Worm (Caenorhabditis elegans): ENCODE measurements around the gene F38E11.9.

The F38E11.9 gene

DNA sequence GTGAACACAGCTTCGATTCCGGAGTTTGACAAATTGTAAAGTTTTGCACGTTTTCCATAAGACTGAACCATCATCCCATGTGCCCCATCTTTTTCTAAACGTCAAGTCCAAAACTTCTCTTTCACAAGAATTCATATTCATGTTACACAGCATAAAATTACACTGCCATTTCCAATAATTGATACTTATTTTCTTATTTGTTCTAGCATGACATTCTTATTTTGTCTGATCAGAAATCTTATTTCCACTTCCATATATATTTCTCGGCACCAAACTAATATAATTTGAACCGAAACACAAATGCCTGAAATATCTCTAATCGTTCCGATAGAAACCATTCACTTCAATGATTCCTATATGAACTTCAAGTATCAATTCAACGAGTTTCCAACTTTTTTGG is 42.1 kb upstream of the F38E11.9 start, which contains the start of gene sru-2:
sru-2 (plus strand) TSS at position 301 of the 400 bp plus-strand sequence.
- TF ChIP-seq F44E2.7 (GFP tag; IDR thresholded peaks at IDR 0.05) (no peak), attf-4 (tag; optimal IDR thresholded peaks at IDR 0.05) (no peak), sdz-12 (GFP tag; optimal IDR thresholded peaks at IDR 0.05) (no peak), ZK337.2 (GFP tag; IDR thresholded peaks at IDR 0.05) (no peak), ctbp-1 (GFP tag; IDR thresholded peaks at IDR 0.05) (no peak), gei-8 (GFP tag; optimal IDR thresholded peaks at IDR 0.05) (no peak), lin-39 (tag; optimal IDR thresholded peaks at IDR 0.05) (no peak), arid-1 (GFP tag; conservative IDR thresholded peaks at IDR 0.05) (no peak), dve-1 (tag; optimal IDR thresholded peaks at IDR 0.05; ENCODE audit: insufficient read depth) (no peak), Y48G9A.11 (GFP tag; IDR thresholded peaks at IDR 0.05) (no peak), nhr-10 (tag; optimal IDR thresholded peaks at IDR 0.05) (no peak), cey-2 (tag; optimal IDR thresholded peaks at IDR 0.05; ENCODE audit: borderline replicate concordance, insufficient read depth) (no peak), madf-9 (GFP tag; conservative IDR thresholded peaks at IDR 0.05) (no peak), rbr-2 (tag; optimal IDR thresholded peaks at IDR 0.05) (no peak), T20F7.1 (GFP tag; optimal IDR thresholded peaks at IDR 0.05) (no peak), ces-1 (GFP tag; optimal IDR thresholded peaks at IDR 0.05) (no peak), tra-1 (GFP tag; IDR thresholded peaks at IDR 0.05) (no peak)

DNA sequence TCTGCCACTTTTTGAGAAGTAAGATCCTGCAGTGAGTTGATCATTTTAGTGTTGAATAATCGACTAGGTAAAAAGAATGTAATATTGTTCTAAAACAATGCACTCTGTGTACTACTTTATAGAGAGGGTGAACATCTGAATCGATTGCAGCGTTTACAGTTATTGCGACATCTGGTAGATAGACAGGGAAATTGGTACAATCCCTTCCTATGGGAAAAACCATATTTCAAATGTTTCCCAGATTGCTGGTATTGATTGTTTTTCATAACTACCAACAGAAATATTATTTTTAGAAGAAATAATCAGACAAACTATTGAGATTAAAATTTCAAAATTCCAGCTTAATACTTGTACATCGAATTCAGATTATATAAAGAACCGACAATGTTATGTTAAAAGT is 41.2 kb upstream of the F38E11.9 start, which contains the start of gene gadr-2:
gadr-2 (minus strand) TSS at position 101 of the 400 bp plus-strand sequence.
- TF ChIP-seq Y105C5A.15 (GFP tag; IDR thresholded peaks at IDR 0.05) (no peak), ZK337.2 (GFP tag; IDR thresholded peaks at IDR 0.05) (no peak), Y5F2A.4 (GFP tag; optimal IDR thresholded peaks at IDR 0.05) (no peak), hmg-1.1 (GFP tag; IDR thresholded peaks at IDR 0.05) (no peak), nhr-25 (tag; optimal IDR thresholded peaks at IDR 0.05; ENCODE audit: borderline replicate concordance, insufficient read depth) (no peak), nhr-11 (tag; optimal IDR thresholded peaks at IDR 0.05) (no peak), nhr-77 (tag; optimal IDR thresholded peaks at IDR 0.05) (no peak), zfp-3 (GFP tag; conservative IDR thresholded peaks at IDR 0.05) (no peak), unc-39 (tag; optimal IDR thresholded peaks at IDR 0.05) (no peak), lin-29 (GFP tag; IDR thresholded peaks at IDR 0.05) (no peak), dmd-9 (GFP tag; IDR thresholded peaks at IDR 0.05) (no peak), lin-15B (tag; optimal IDR thresholded peaks at IDR 0.05) (no peak), lin-38 (GFP tag; IDR thresholded peaks at IDR 0.05) (no peak), nhr-41 (GFP tag; IDR thresholded peaks at IDR 0.05) (no peak), lin-13 (GFP tag; optimal IDR thresholded peaks at IDR 0.05) (no peak)

DNA sequence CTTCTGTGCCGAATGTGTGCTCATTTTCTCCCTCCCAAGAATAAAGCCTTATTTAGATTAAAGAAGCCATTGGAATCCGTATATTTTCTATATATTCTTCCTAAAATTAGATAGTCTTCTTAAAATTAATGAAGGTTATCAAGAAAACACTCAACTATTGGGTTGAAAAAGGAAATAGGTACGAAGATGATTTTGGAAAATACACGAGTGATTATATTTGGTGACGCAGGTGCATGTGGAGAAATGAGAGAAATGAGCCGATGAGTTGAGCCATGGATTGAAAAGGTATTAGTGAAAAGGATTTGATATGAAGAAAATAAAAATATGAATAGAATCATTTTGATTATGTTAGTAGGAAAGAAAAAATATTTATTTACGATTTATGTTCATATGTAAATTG is 37.1 kb upstream of the F38E11.9 start, which contains the start of gene cng-3:
cng-3 (minus strand) TSS at position 102 of the 400 bp plus-strand sequence.
- no peak for TF ChIP-seq madf-9 (GFP tag; conservative IDR thresholded peaks at IDR 0.05)
- TF ChIP-seq nhr-102 (tag; optimal IDR thresholded peaks at IDR 0.05) = no peak
- TF ChIP-seq tra-1 (GFP tag; IDR thresholded peaks at IDR 0.05) = no peak
- TF ChIP-seq zip-11 (GFP tag; IDR thresholded peaks at IDR 0.05) = no peak
- TF ChIP-seq T20F7.1 (GFP tag; optimal IDR thresholded peaks at IDR 0.05) = no peak
- TF ChIP-seq ZK337.2 (GFP tag; IDR thresholded peaks at IDR 0.05) = no peak
- no peak for TF ChIP-seq lin-15B (tag; optimal IDR thresholded peaks at IDR 0.05)
- no peak for TF ChIP-seq nhr-28 (tag; optimal IDR thresholded peaks at IDR 0.05)
- TF ChIP-seq daf-16 (GFP tag; optimal IDR thresholded peaks at IDR 0.05) = no peak
- no peak for TF ChIP-seq daf-16 (tag; optimal IDR thresholded peaks at IDR 0.05)
- TF ChIP-seq egl-27 (tag; optimal IDR thresholded peaks at IDR 0.05) = no peak
- no peak for TF ChIP-seq nhr-11 (tag; optimal IDR thresholded peaks at IDR 0.05)
- TF ChIP-seq lsy-2 (tag; optimal IDR thresholded peaks at IDR 0.05) = no peak
- no peak for TF ChIP-seq F49E8.2 (tag; optimal IDR thresholded peaks at IDR 0.05; ENCODE audit: borderline replicate concordance)
- TF ChIP-seq lin-39 (tag; optimal IDR thresholded peaks at IDR 0.05) = no peak
- no peak for TF ChIP-seq dmd-6 (GFP tag; IDR thresholded peaks at IDR 0.05)
- TF ChIP-seq Y75B8A.6 (GFP tag; IDR thresholded peaks at IDR 0.05) = no peak
- no peak for TF ChIP-seq egl-43 (GFP tag; IDR thresholded peaks at IDR 0.05)
